Fruit fly (Drosophila melanogaster) whole organism, adult: Measurements from ENCODE around the gene trbl.

Source experiments
- CG12768 ChIP-seq: fragments of 200-800 bp; sonication (Bioruptor generic); optimal IDR thresholded peaks from 2 replicates; lab custom pipeline; 2017; ENCODE audit warnings: missing biosample characterization, missing genetic modification characterization, mild to moderate bottlenecking, moderate library complexity, missing genetic modification reagents
- CG5204 ChIP-seq: fragments of 200-800 bp; sonication (Bioruptor generic); optimal IDR thresholded peaks from 2 replicates; lab custom pipeline; 2016; ENCODE audit warnings: missing biosample characterization, missing genetic modification characterization
- Mnt ChIP-seq: fragments of 200-800 bp; sonication (Bioruptor generic); optimal IDR thresholded peaks from 2 replicates; lab custom pipeline; 2016; ENCODE audit warnings: missing biosample characterization, mild to moderate bottlenecking, missing genetic modification characterization
- cic ChIP-seq: fragments of 200-800 bp; sonication (Bioruptor generic); optimal IDR thresholded peaks from 2 replicates; lab custom pipeline; 2017; ENCODE audit warnings: missing biosample characterization, mild to moderate bottlenecking, missing genetic modification characterization, moderate library complexity
- cnc ChIP-seq, 2 experiments: fragments of >200 bp; optimal IDR thresholded peaks; 2 replicates each; lab custom pipeline; 2017
- kay ChIP-seq: fragments of 200-800 bp; sonication (Bioruptor generic); peaks from one replicate; lab custom pipeline; 2016; ENCODE audit warnings: missing biosample characterization, missing genetic modification characterization, borderline replicate concordance

DNA sequence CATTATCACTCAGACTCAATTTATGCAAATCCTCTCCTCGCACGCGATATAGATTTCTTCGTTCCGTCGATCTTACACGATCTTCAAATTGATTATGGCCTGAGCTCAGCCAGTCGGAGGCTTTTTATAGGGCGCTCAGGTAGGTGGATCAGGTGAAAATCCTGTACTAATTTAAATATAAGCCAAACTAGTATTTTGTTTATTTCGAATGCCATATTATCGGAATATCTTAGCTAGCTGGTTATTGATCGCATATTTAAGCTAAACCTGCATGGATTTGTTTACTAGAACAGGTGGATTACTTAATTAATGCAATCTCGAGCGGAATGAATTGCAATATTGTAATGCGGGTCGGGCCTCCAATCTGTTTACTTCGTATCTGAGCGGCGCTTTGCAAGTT is 38.4 kb upstream of the trbl start, which contains the start of gene Hpd:
- no peak for TF ChIP-seq cic (GFP tag; lab: Kevin White, UChicago)
- no peak for TF ChIP-seq kay
- no peak for TF ChIP-seq CG5204 (GFP tag; lab: Kevin White, UChicago)
- TF ChIP-seq Mnt, result no peak
- TF ChIP-seq cnc (optimal IDR thresholded peaks at IDR 0.05; lab: Kevin White, UChicago), result no peak
- TF ChIP-seq CG12768 (GFP tag; lab: Kevin White, UChicago), result no peak
